Worm (Caenorhabditis elegans) whole organism, L1 larva: ENCODE results near the gene rde-1.

Experiments
- C04F5.9 ChIP-seq: sonication (generic microtip); optimal IDR thresholded peaks from 2 replicates; lab custom pipeline; 2016; ENCODE audit warnings: missing genetic modification characterization, missing compliant biosample characterization
- C34B4.2 ChIP-seq: sonication (generic microtip); optimal IDR thresholded peaks from 2 replicates; lab custom pipeline; 2017; ENCODE audit warnings: mild to moderate bottlenecking, missing genetic modification characterization, missing compliant biosample characterization
- F16B12.6 ChIP-seq: fragments of 150-350 bp; optimal IDR thresholded peaks from 2 replicates; lab custom pipeline; 2014; ENCODE audit warnings: missing biosample characterization, missing genetic modification characterization
- Y116A8C.19 ChIP-seq: sonication (generic microtip); optimal IDR thresholded peaks from 2 replicates; lab custom pipeline; 2016; ENCODE audit warnings: missing compliant biosample characterization, missing genetic modification characterization, borderline replicate concordance
- aha-1 ChIP-seq: fragments of 150-350 bp; optimal IDR thresholded peaks from 2 replicates; lab custom pipeline; 2014; ENCODE audit warnings: missing biosample characterization, missing genetic modification characterization
- ama-1 ChIP-seq: fragments of 150-350 bp; optimal IDR thresholded peaks from 2 replicates; lab custom pipeline; 2014
- blmp-1 ChIP-seq: fragments of 150-350 bp; optimal IDR thresholded peaks from 2 replicates; lab custom pipeline; 2014; ENCODE audit warnings: missing biosample characterization, missing genetic modification characterization
- ceh-63 ChIP-seq: fragments of 200-800 bp; sonication (Bioruptor generic); optimal IDR thresholded peaks from 2 replicates; lab custom pipeline; 2018; ENCODE audit warnings: mild to moderate bottlenecking, missing genetic modification characterization, missing compliant biosample characterization
- ceh-8 ChIP-seq: fragments of 200-800 bp; sonication (Bioruptor generic); optimal IDR thresholded peaks from 2 replicates; lab custom pipeline; 2018; ENCODE audit warnings: mild to moderate bottlenecking, missing genetic modification characterization, moderate library complexity, missing compliant biosample characterization
- ceh-82 ChIP-seq, 3 experiments: fragments of 150-350 bp in 1 of 3; sonication (generic microtip) in 2 of 3; optimal IDR thresholded peaks; 2 replicates each; lab custom pipeline; 2014 to 2017; ENCODE audit warnings: missing biosample characterization in 3 of 3, missing genetic modification characterization in 3 of 3
- ceh-88 ChIP-seq: fragments of 200-800 bp; sonication (Bioruptor generic); IDR thresholded peaks from 2 replicates; pipeline ENCODE4 v1.3.6; 2022; ENCODE audit warnings: missing genetic modification characterization, missing compliant biosample characterization
- ces-1 ChIP-seq: fragments of 150-350 bp; optimal IDR thresholded peaks from 2 replicates; lab custom pipeline; 2014; ENCODE audit warnings: missing biosample characterization, missing genetic modification reagents, missing genetic modification characterization
- efl-1 ChIP-seq, 4 experiments: fragments of 150-350 bp; optimal IDR thresholded peaks in 3 of 4; peaks in 1 of 4; 1 replicate in 1 of 4; 2 replicates in 3 of 4; lab custom pipeline; 2014; ENCODE audit warnings: missing biosample characterization in 2 of 4, missing genetic modification characterization in 2 of 4, missing genetic modification reagents in 2 of 4
- egl-13 ChIP-seq: sonication (generic microtip); optimal IDR thresholded peaks from 2 replicates; lab custom pipeline; 2016; ENCODE audit warnings: missing genotype, missing genetic modification reagents, missing genetic modification characterization, missing compliant biosample characterization
- egl-27 ChIP-seq, 2 experiments: fragments of 150-350 bp in 1 of 2; sonication (generic microtip); optimal IDR thresholded peaks; 3 replicates each; lab custom pipeline; 2017 to 2018; ENCODE audit warnings: missing biosample characterization in 2 of 2, missing genetic modification characterization in 2 of 2, missing genetic modification reagents in 2 of 2
- elt-3 ChIP-seq, 6 experiments: fragments of 150-350 bp in 1 of 6; sonication (generic microtip); optimal IDR thresholded peaks; 2 replicates each; lab custom pipeline; 2017 to 2018; ENCODE audit warnings: missing biosample characterization in 6 of 6, missing genetic modification characterization in 6 of 6, inconsistent platforms in 1 of 6
- fkh-10 ChIP-seq: sonication (generic microtip); optimal IDR thresholded peaks from 2 replicates; lab custom pipeline; 2017; ENCODE audit warnings: missing biosample characterization, missing genetic modification reagents, missing genetic modification characterization
- fkh-8 ChIP-seq: sonication (generic microtip); optimal IDR thresholded peaks from 2 replicates; lab custom pipeline; 2016; ENCODE audit warnings: mild to moderate bottlenecking, missing genetic modification characterization, missing compliant biosample characterization
- fos-1 ChIP-seq: fragments of 150-350 bp; optimal IDR thresholded peaks from 2 replicates; lab custom pipeline; 2014; ENCODE audit warnings: missing biosample characterization, missing genetic modification characterization
- hlh-4 ChIP-seq: sonication (generic microtip); optimal IDR thresholded peaks from 2 replicates; lab custom pipeline; 2016; ENCODE audit warnings: mild to moderate bottlenecking, missing genetic modification characterization, missing compliant biosample characterization
- hpl-2 ChIP-seq: fragments of 150-350 bp; optimal IDR thresholded peaks from 2 replicates; lab custom pipeline; 2014; ENCODE audit warnings: missing biosample characterization, missing genetic modification reagents, missing genetic modification characterization
- isw-1 ChIP-seq: fragments of 200-800 bp; sonication (Bioruptor generic); IDR thresholded peaks from 2 replicates; pipeline ENCODE4 v1.3.6; 2022; ENCODE audit warnings: missing genetic modification characterization, missing compliant biosample characterization
- jun-1 ChIP-seq: fragments of 150-350 bp; optimal IDR thresholded peaks from 2 replicates; lab custom pipeline; 2014; ENCODE audit warnings: missing biosample characterization, missing genetic modification reagents, missing genetic modification characterization
- lin-13 ChIP-seq: fragments of 150-350 bp; optimal IDR thresholded peaks from 2 replicates; lab custom pipeline; 2014; ENCODE audit warnings: missing biosample characterization, missing genetic modification reagents, missing genetic modification characterization
- lin-14 ChIP-seq: fragments of 200-800 bp; sonication (Bioruptor generic); optimal IDR thresholded peaks from 2 replicates; lab custom pipeline; 2018; ENCODE audit warnings: mild to moderate bottlenecking, missing genetic modification characterization, moderate library complexity, missing compliant biosample characterization
- lin-15B ChIP-seq: fragments of 150-350 bp; sonication (generic microtip); optimal IDR thresholded peaks from 3 replicates; lab custom pipeline; 2014; ENCODE audit warnings: missing biosample characterization, missing genetic modification characterization
- lin-39 ChIP-seq: fragments of 150-350 bp; optimal IDR thresholded peaks from 2 replicates; lab custom pipeline; 2014; ENCODE audit warnings: missing biosample characterization, missing genetic modification reagents, missing genetic modification characterization
- lir-3 ChIP-seq: sonication (generic microtip); optimal IDR thresholded peaks from 2 replicates; lab custom pipeline; 2016; ENCODE audit warnings: mild to moderate bottlenecking, missing genetic modification characterization, moderate library complexity, missing compliant biosample characterization; ENCODE audit not compliant: poor library complexity
- lsy-2 ChIP-seq, 2 experiments: fragments of 150-350 bp; optimal IDR thresholded peaks; 2 replicates each; lab custom pipeline; 2014; ENCODE audit warnings: missing biosample characterization in 2 of 2, missing genetic modification characterization in 2 of 2
- mef-2 ChIP-seq: fragments of 150-350 bp; optimal IDR thresholded peaks from 2 replicates; lab custom pipeline; 2014; ENCODE audit warnings: missing biosample characterization, missing genetic modification characterization
- mep-1 ChIP-seq: fragments of 150-350 bp; optimal IDR thresholded peaks from 2 replicates; lab custom pipeline; 2014; ENCODE audit warnings: missing biosample characterization, missing genetic modification characterization
- nhr-11 ChIP-seq: fragments of 150-350 bp; optimal IDR thresholded peaks from 2 replicates; lab custom pipeline; 2014; ENCODE audit warnings: missing biosample characterization, missing genetic modification characterization
- nhr-12 ChIP-seq: sonication (generic microtip); optimal IDR thresholded peaks from 2 replicates; lab custom pipeline; 2017; ENCODE audit warnings: missing biosample characterization, missing genetic modification characterization
- nhr-19 ChIP-seq: fragments of 200-800 bp; sonication (Bioruptor generic); conservative IDR thresholded peaks from 2 replicates; pipeline ENCODE4 v1.3.6; 2022; ENCODE audit warnings: missing genetic modification characterization, missing compliant biosample characterization
- nhr-28 ChIP-seq: fragments of 150-350 bp; optimal IDR thresholded peaks from 2 replicates; lab custom pipeline; 2014; ENCODE audit warnings: missing biosample characterization, missing genetic modification characterization
- nhr-47 ChIP-seq: sonication (generic microtip); optimal IDR thresholded peaks from 2 replicates; lab custom pipeline; 2016; ENCODE audit warnings: mild to moderate bottlenecking, missing genetic modification characterization, moderate library complexity, missing compliant biosample characterization
- nhr-71 ChIP-seq: sonication (generic microtip); optimal IDR thresholded peaks from 2 replicates; lab custom pipeline; 2016; ENCODE audit warnings: mild to moderate bottlenecking, missing genetic modification characterization, moderate library complexity, missing compliant biosample characterization
- nhr-76 ChIP-seq: sonication (generic microtip); optimal IDR thresholded peaks from 2 replicates; lab custom pipeline; 2017; ENCODE audit warnings: missing biosample characterization, missing genetic modification characterization
- nhr-84 ChIP-seq: sonication (generic microtip); optimal IDR thresholded peaks from 2 replicates; lab custom pipeline; 2017; ENCODE audit warnings: missing biosample characterization, missing genetic modification characterization
- nhr-85 ChIP-seq: sonication (generic microtip); peaks from one replicate; lab custom pipeline; 2016; ENCODE audit warnings: missing genetic modification characterization, inconsistent platforms, missing compliant biosample characterization
- rnt-1 ChIP-seq: sonication (generic microtip); optimal IDR thresholded peaks from 2 replicates; lab custom pipeline; 2016; ENCODE audit warnings: mild to moderate bottlenecking, missing genetic modification characterization, moderate library complexity, missing compliant biosample characterization
- snpc-4 ChIP-seq: fragments of 150-350 bp; optimal IDR thresholded peaks from 2 replicates; lab custom pipeline; 2014; ENCODE audit warnings: missing biosample characterization, missing genetic modification characterization
- snu-23 ChIP-seq: sonication (generic microtip); optimal IDR thresholded peaks from 2 replicates; lab custom pipeline; 2016; ENCODE audit warnings: missing genetic modification characterization, missing compliant biosample characterization
- sox-4 ChIP-seq: sonication (generic microtip); optimal IDR thresholded peaks from 2 replicates; lab custom pipeline; 2016; ENCODE audit warnings: missing genetic modification characterization, missing compliant biosample characterization
- sup-37 ChIP-seq: fragments of 200-800 bp; sonication (Bioruptor generic); optimal IDR thresholded peaks from 2 replicates; lab custom pipeline; 2018; ENCODE audit warnings: mild to moderate bottlenecking, missing genetic modification characterization, missing compliant biosample characterization
- swsn-7 ChIP-seq: sonication (generic microtip); optimal IDR thresholded peaks from 2 replicates; lab custom pipeline; 2016; ENCODE audit warnings: missing genetic modification characterization, missing compliant biosample characterization
- tbx-2 ChIP-seq: sonication (generic microtip); optimal IDR thresholded peaks from 2 replicates; lab custom pipeline; 2016; ENCODE audit warnings: missing genetic modification characterization, missing compliant biosample characterization
- tlp-1 ChIP-seq: fragments of 150-350 bp; optimal IDR thresholded peaks from 2 replicates; lab custom pipeline; 2014; ENCODE audit warnings: missing biosample characterization, missing genetic modification characterization

The rde-1 gene

DNA sequence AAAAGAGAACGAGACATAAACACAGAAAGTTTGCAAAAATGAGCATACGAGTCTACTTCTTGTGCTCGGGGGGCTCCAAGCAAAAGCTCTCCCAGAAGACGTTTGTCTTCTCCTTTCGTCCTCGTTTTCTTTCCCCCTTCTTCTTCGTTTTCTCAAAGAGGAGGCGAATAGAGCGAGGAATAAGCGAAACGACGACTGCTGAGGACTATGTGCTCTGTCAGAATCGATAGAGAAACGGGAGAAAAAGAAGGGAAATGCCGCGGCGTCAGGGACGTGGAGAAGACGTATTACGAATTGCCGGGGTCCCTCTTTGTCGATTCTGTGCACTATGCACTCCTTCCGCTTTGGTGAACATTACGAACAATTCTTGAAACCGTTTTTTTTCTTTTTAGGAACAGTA is 13.0 kb downstream of the rde-1 start (continued):
- TF ChIP-seq sup-37 = no peak
- TF ChIP-seq nhr-11 (tag; lab: Kevin White, UChicago) = no peak
- peak in 1 of 2 experiments; percentile 9 for TF ChIP-seq lsy-2 (tag; optimal IDR thresholded peaks at IDR 0.05; lab: Kevin White, UChicago)
- peak; percentile 12 for TF ChIP-seq nhr-47 (tag; lab: Kevin White, UChicago)
- no peak for TF ChIP-seq lin-39 (tag; lab: Kevin White, UChicago)

DNA sequence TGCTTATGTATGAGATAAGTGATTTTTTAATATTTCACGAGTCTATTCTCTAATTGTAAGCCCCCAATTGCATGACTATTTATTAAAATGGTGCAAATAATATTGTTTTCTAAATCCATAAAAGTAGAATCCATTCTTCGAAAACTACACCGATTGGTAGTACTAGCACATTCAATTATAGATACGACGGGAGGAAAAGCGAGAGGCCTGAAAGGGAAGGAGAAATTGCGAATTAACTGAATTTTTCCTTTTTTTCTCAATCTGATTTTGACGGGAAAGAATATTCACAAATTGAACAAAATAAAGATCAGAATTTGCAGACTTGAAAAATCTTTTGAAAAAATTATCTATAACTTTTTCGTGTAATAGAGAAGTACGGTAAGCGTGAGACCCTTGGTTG is 14.2 kb downstream of the rde-1 start:
- TF ChIP-seq lin-14 (GFP tag; lab: Kevin White, UChicago) (peak; percentile 18), ceh-88 (no peak), elt-3 (tag; optimal IDR thresholded peaks at IDR 0.05; lab: Kevin White, UChicago) (no peak), jun-1 (no peak), nhr-28 (no peak), hpl-2 (no peak), hlh-4 (tag; lab: Kevin White, UChicago) (no peak)

DNA sequence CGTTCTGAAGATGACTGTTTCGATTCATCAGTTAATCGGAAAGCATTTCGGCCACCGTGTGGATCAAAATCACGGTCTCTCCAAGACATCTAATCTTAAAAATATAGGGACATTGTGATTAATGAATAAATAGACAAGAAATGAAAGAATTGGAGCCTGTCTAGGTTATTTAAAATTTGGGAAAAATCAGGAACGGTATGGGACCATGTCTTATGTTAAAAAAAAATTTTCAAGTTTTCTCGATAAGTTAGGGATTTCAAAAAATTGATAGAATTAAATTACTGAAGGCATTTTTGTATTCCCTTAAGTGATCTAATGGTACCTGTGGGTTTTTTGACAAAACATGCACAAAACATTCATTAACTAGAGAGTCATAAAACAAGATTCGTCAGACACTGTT is 15.3 kb downstream of the rde-1 start, which contains the start of gene unc-41:
unc-41 (minus strand) TSS at position 101 of the 400 bp plus-strand sequence.
- TF ChIP-seq lin-13 = no peak
- no peak for TF ChIP-seq ceh-8
- TF ChIP-seq ceh-82 (tag; optimal IDR thresholded peaks at IDR 0.05; lab: Kevin White, UChicago) = no peak
- TF ChIP-seq sox-4 = no peak
- TF ChIP-seq, all 84 proteins: peak for 0

DNA sequence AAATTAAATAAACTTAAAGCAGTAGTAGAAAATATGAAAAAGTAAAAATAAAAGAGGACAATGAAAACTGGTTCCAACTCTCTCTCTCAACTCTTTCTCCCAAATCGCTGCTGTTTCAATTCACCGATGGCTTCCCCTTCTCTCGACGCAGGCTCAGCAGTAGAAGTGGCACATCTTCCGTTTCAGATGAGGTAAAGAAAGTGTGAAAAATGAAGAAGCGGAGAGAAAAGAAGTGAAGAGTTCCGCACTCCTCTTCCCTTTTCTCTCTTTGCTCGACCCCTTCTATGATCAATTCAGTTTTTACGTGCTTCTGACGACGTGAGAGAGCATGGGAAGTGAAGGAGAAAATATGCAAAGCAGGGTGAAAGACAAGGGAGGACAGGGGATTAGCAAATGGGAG is 17.2 kb downstream of the rde-1 start:
- TF ChIP-seq tbx-2 (tag; lab: Kevin White, UChicago) = no peak
- TF ChIP-seq egl-27 (tag; optimal IDR thresholded peaks at IDR 0.05; lab: Kevin White, UChicago) = no peak
- TF ChIP-seq Y116A8C.19 = no peak
- TF ChIP-seq nhr-85 (tag; lab: Kevin White, UChicago) = no peak
- TF ChIP-seq tlp-1 = no peak
- TF ChIP-seq lir-3 (tag; lab: Kevin White, UChicago) = no peak
- no peak for TF ChIP-seq fos-1 (tag; lab: Kevin White, UChicago)
- TF ChIP-seq nhr-76 (tag; lab: Kevin White, UChicago) = no peak
- no peak for TF ChIP-seq elt-3 (tag; optimal IDR thresholded peaks at IDR 0.05; lab: Kevin White, UChicago)
- no peak for TF ChIP-seq jun-1
- TF ChIP-seq ceh-63 (GFP tag; lab: Kevin White, UChicago) = no peak
- no peak for TF ChIP-seq lin-39 (tag; lab: Kevin White, UChicago)
- no peak for TF ChIP-seq snu-23
- peak; percentile 31 for TF ChIP-seq nhr-47 (tag; lab: Kevin White, UChicago)
- TF ChIP-seq ceh-82 (tag; optimal IDR thresholded peaks at IDR 0.05; lab: Kevin White, UChicago) = peak in 1 of 3 experiments; percentile 10
- no peak for TF ChIP-seq nhr-71 (tag; lab: Kevin White, UChicago)
- no peak for TF ChIP-seq aha-1 (tag; lab: Kevin White, UChicago)
- peak; percentile 13; the same call in 1 of the 2 replicates for TF ChIP-seq isw-1 (GFP tag; lab: Robert Waterston, UW)
- TF ChIP-seq C34B4.2 (tag; lab: Kevin White, UChicago) = no peak
- peak; percentile 35 for TF ChIP-seq fkh-8 (tag; lab: Kevin White, UChicago)
- TF ChIP-seq lin-15B = no peak
- peak; percentile 82 for TF ChIP-seq lin-14 (GFP tag; lab: Kevin White, UChicago)
- TF ChIP-seq egl-13 (tag; lab: Kevin White, UChicago) = peak; percentile 17
- no peak for TF ChIP-seq ces-1
- TF ChIP-seq C04F5.9 (tag; lab: Kevin White, UChicago) = no peak
- TF ChIP-seq fkh-10 = peak; percentile 67
- no peak for TF ChIP-seq rnt-1 (tag; lab: Kevin White, UChicago)
- no peak for TF ChIP-seq mef-2 (tag; lab: Kevin White, UChicago)
- no peak for TF ChIP-seq mep-1 (tag; lab: Kevin White, UChicago)
- no peak for TF ChIP-seq nhr-19 (GFP tag; lab: Robert Waterston, UW)
- TF ChIP-seq lsy-2 (tag; optimal IDR thresholded peaks at IDR 0.05; lab: Kevin White, UChicago) = no peak
- TF ChIP-seq efl-1 (optimal IDR thresholded peaks at IDR 0.05; lab: Kevin White, UChicago) = no peak
- peak in 1 of 2 experiments; percentile 72 for TF ChIP-seq efl-1 (GFP tag; optimal IDR thresholded peaks at IDR 0.05 in 1 of 2; lab: Kevin White, UChicago)
- no peak for TF ChIP-seq blmp-1 (tag; lab: Kevin White, UChicago)
- no peak for TF ChIP-seq ama-1 (lab: Kevin White, UChicago)
- TF ChIP-seq F16B12.6 (tag; lab: Kevin White, UChicago) = no peak
- TF ChIP-seq nhr-12 (tag; lab: Kevin White, UChicago) = no peak
- TF ChIP-seq snpc-4 (tag; lab: Kevin White, UChicago) = no peak
- no peak for TF ChIP-seq swsn-7 (tag; lab: Kevin White, UChicago)
- TF ChIP-seq nhr-84 = no peak
